Worm (Caenorhabditis elegans) whole organism, midembryonic: ENCODE measurements around the gene exc-7.

Source experiments
- T22C8.4 ChIP-seq: fragments of 200-800 bp; sonication (Bioruptor generic); IDR thresholded peaks from 2 replicates; pipeline ENCODE4 v1.3.6; 2022; ENCODE audit warnings: missing genetic modification characterization, missing compliant biosample characterization
- cog-1 ChIP-seq: sonication (generic microtip); optimal IDR thresholded peaks from 2 replicates; lab custom pipeline; 2016; ENCODE audit warnings: missing genetic modification characterization, missing compliant biosample characterization
- flt-1 ChIP-seq: fragments of 200-800 bp; sonication (Bioruptor generic); IDR thresholded peaks from 2 replicates; pipeline ENCODE4 v1.3.6; 2022; ENCODE audit warnings: missing genetic modification characterization, missing compliant biosample characterization
- klf-2 ChIP-seq: fragments of 200-800 bp; sonication (Bioruptor generic); conservative IDR thresholded peaks from 2 replicates; pipeline ENCODE4 v1.3.6; 2022; ENCODE audit warnings: missing genetic modification reagents, missing genetic modification characterization, missing compliant biosample characterization
- med-1 ChIP-seq: sonication (generic microtip); optimal IDR thresholded peaks from 2 replicates; lab custom pipeline; 2017; ENCODE audit warnings: missing genetic modification characterization, mild to moderate bottlenecking, missing compliant biosample characterization, antibody characterized with exemption, missing genetic modification reagents; ENCODE audit not compliant: insufficient read depth
- ref-1 ChIP-seq: fragments of 200-800 bp; sonication (Bioruptor generic); conservative IDR thresholded peaks from 2 replicates; pipeline ENCODE4 v1.3.6; 2022; ENCODE audit warnings: missing genetic modification reagents, missing genetic modification characterization, missing compliant biosample characterization
- tab-1 ChIP-seq: fragments of 200-800 bp; sonication (Bioruptor generic); IDR thresholded peaks from 2 replicates; pipeline ENCODE4 v1.3.6; 2022; ENCODE audit warnings: missing genetic modification characterization, missing compliant biosample characterization
- ztf-23 ChIP-seq: fragments of 200-800 bp; sonication (Bioruptor generic); IDR thresholded peaks from 2 replicates; pipeline ENCODE4 v1.3.6; 2022; ENCODE audit warnings: missing genetic modification reagents, missing genetic modification characterization, missing compliant biosample characterization
- ztf-29 ChIP-seq: fragments of 200-800 bp; sonication (Bioruptor generic); IDR thresholded peaks from 2 replicates; pipeline ENCODE4 v1.3.6; 2022; ENCODE audit warnings: missing genetic modification reagents, missing genetic modification characterization, missing compliant biosample characterization

Gene exc-7

ce11 chrII:9606485-9607036 is 30.8 kb downstream of the exc-7 start:
- TF ChIP-seq flt-1 (GFP tag; lab: Robert Waterston, UW) (no peak), ref-1 (no peak), med-1 (GFP tag; lab: Kevin White, UChicago) (no peak), T22C8.4 (GFP tag; lab: Robert Waterston, UW) (no peak), klf-2 (GFP tag; lab: Robert Waterston, UW) (no peak), ztf-29 (GFP tag; lab: Robert Waterston, UW) (no peak), tab-1 (no peak), ztf-23 (GFP tag; lab: Robert Waterston, UW) (no peak), cog-1 (tag; lab: Kevin White, UChicago) (no peak)

ce11 chrII:9607137-9607536 is 31.4 kb downstream of the exc-7 start:
- TF ChIP-seq ztf-29 (GFP tag; lab: Robert Waterston, UW) (no peak), klf-2 (GFP tag; lab: Robert Waterston, UW) (no peak), flt-1 (GFP tag; lab: Robert Waterston, UW) (no peak), med-1 (GFP tag; lab: Kevin White, UChicago) (no peak), ref-1 (no peak), tab-1 (no peak)

ce11 chrII:9609296-9609695 is 33.5 kb downstream of the exc-7 start, which contains the start of gene pap-2:
pap-2 (minus strand) TSS chrII:9609396.
- TF ChIP-seq ref-1 (no peak), tab-1 (no peak), cog-1 (tag; lab: Kevin White, UChicago) (no peak), flt-1 (GFP tag; lab: Robert Waterston, UW) (no peak), ztf-23 (GFP tag; lab: Robert Waterston, UW) (no peak), T22C8.4 (GFP tag; lab: Robert Waterston, UW) (no peak), klf-2 (GFP tag; lab: Robert Waterston, UW) (no peak), ztf-29 (GFP tag; lab: Robert Waterston, UW) (no peak), med-1 (GFP tag; lab: Kevin White, UChicago) (no peak)

ce11 chrII:9611347-9611923 is 35.7 kb downstream of the exc-7 start, which contains the start of the genes T15H9.5 and T15H9.4:
T15H9.5 (minus strand) TSS chrII:9611447.
T15H9.4 (plus strand) TSS chrII:9611873.
- no peak for TF ChIP-seq med-1 (GFP tag; lab: Kevin White, UChicago)
- no peak for TF ChIP-seq T22C8.4 (GFP tag; lab: Robert Waterston, UW)
- TF ChIP-seq ref-1, result no peak
- TF ChIP-seq ztf-23 (GFP tag; lab: Robert Waterston, UW), result no peak
- no peak for TF ChIP-seq klf-2 (GFP tag; lab: Robert Waterston, UW)
- TF ChIP-seq ztf-29 (GFP tag; lab: Robert Waterston, UW), result no peak
- no peak for TF ChIP-seq tab-1
- no peak for TF ChIP-seq cog-1 (tag; lab: Kevin White, UChicago)
- TF ChIP-seq flt-1 (GFP tag; lab: Robert Waterston, UW), result no peak

ce11 chrII:9614728-9615127 is 39.0 kb downstream of the exc-7 start, which contains the start of gene hlh-6:
hlh-6 (minus strand) TSS chrII:9614828.
- TF ChIP-seq T22C8.4 (GFP tag; lab: Robert Waterston, UW) (no peak), ztf-29 (GFP tag; lab: Robert Waterston, UW) (no peak), klf-2 (GFP tag; lab: Robert Waterston, UW) (no peak), cog-1 (tag; lab: Kevin White, UChicago) (no peak), med-1 (GFP tag; lab: Kevin White, UChicago) (no peak), tab-1 (no peak), ref-1 (no peak), ztf-23 (GFP tag; lab: Robert Waterston, UW) (no peak)

ce11 chrII:9617039-9617901 is 41.5 kb downstream of the exc-7 start, which contains the start of gene hal-3:
hal-3 (minus strand) TSS chrII:9617125.
- TF ChIP-seq T22C8.4 (GFP tag; lab: Robert Waterston, UW) (0 out of 2 replicates have a peak, but pooled peaks have one; percentile 37), cog-1 (tag; lab: Kevin White, UChicago) (no peak)

ce11 chrII:9617902-9618245 is 42.1 kb downstream of the exc-7 start:
- no peak for TF ChIP-seq tab-1
- TF ChIP-seq ztf-29 (GFP tag; lab: Robert Waterston, UW), result no peak
- no peak for TF ChIP-seq T22C8.4 (GFP tag; lab: Robert Waterston, UW)
- TF ChIP-seq ref-1, result no peak
- TF ChIP-seq cog-1 (tag; lab: Kevin White, UChicago), result no peak
- no peak for TF ChIP-seq klf-2 (GFP tag; lab: Robert Waterston, UW)
- TF ChIP-seq flt-1 (GFP tag; lab: Robert Waterston, UW), result no peak
- TF ChIP-seq med-1 (GFP tag; lab: Kevin White, UChicago), result no peak
- no peak for TF ChIP-seq ztf-23 (GFP tag; lab: Robert Waterston, UW)

- no peak for TF ChIP-seq klf-2 (GFP tag; lab: Robert Waterston, UW)
- no peak for TF ChIP-seq ref-1
- no peak for TF ChIP-seq flt-1 (GFP tag; lab: Robert Waterston, UW)
- no peak for TF ChIP-seq med-1 (GFP tag; lab: Kevin White, UChicago)
- TF ChIP-seq ztf-29 (GFP tag; lab: Robert Waterston, UW), result no peak
- TF ChIP-seq cog-1 (tag; lab: Kevin White, UChicago), result no peak
- no peak for TF ChIP-seq T22C8.4 (GFP tag; lab: Robert Waterston, UW)
- no peak for TF ChIP-seq ztf-23 (GFP tag; lab: Robert Waterston, UW)
- no peak for TF ChIP-seq tab-1
Observed at ce11 chrII:9618759-9619158, 43.0 kb downstream of the exc-7 start.
